Worm (Caenorhabditis elegans) whole organism, L4/young adult: ENCODE data around the gene fbxb-74.

ENCODE experiments used
- W03F9.2 ChIP-seq: fragments of 150-350 bp; optimal IDR thresholded peaks from 2 replicates; lab custom pipeline; 2014; ENCODE audit warnings: missing biosample characterization, missing genetic modification characterization
- him-1 ChIP-seq: sonication (generic microtip); optimal IDR thresholded peaks from 2 replicates; lab custom pipeline; 2016; ENCODE audit warnings: missing genotype, missing genetic modification reagents, missing genetic modification characterization, missing compliant biosample characterization

- TF ChIP-seq him-1 (tag; lab: Kevin White, UChicago) (no peak), W03F9.2 (tag; lab: Kevin White, UChicago) (no peak)
These were observed at the start of gene fbxb-74 for ce11 chrIV:4439190-4439589.
